Fruit fly (Drosophila melanogaster): Measurements from ENCODE around the gene Pfdn5.

DNA sequence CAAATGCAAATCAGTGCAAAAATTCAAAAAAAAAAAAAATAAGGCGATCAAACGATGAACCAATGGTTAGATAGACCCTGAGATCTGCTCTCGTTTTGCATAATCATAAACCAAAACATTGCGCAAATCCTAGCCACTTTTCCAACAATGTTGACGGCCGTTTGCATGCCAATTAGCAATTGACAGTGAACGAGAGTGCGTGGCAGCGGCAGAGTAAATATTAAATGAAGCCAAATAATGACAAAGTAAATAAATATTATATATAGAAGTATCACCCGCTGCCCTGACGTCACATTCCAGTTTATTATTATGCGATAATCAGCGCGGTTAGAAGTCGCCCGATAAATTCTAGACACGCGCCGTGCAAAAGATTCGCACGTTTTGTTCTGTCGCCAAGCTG is 49.1 kb downstream of the Pfdn5 start:
- TF ChIP-seq dmrt93B (GFP tag; optimal IDR thresholded peaks at IDR 0.05) (no peak), sv (GFP tag; optimal IDR thresholded peaks at IDR 0.05) (no peak), Dfd (GFP tag; optimal IDR thresholded peaks at IDR 0.05) (no peak), rgr (GFP tag; optimal IDR thresholded peaks at IDR 0.05) (no peak)
